Worm (Caenorhabditis elegans) whole organism, young adult: ENCODE measurements around the gene nsph-3.2.
A peak's percentile ranks its signal among the peaks of the same experiment; 100 is the strongest.

Experiments
- C06A6.2 ChIP-seq: fragments of 200-800 bp; sonication (Bioruptor generic); conservative IDR thresholded peaks from 2 replicates; pipeline ENCODE4 v1.3.6; 2022; ENCODE audit warnings: missing genetic modification characterization, missing compliant biosample characterization
- D2030.7 ChIP-seq: fragments of 200-800 bp; sonication (Bioruptor generic); IDR thresholded peaks from 2 replicates; pipeline ENCODE4 v1.3.6; 2022; ENCODE audit warnings: missing genetic modification reagents, missing genetic modification characterization, missing compliant biosample characterization
- F33H1.4 ChIP-seq: fragments of 200-800 bp; sonication (Bioruptor generic); IDR thresholded peaks from 2 replicates; pipeline ENCODE4 v1.3.6; 2022; ENCODE audit warnings: missing genetic modification reagents, missing genetic modification characterization, missing compliant biosample characterization
- F57A8.1 ChIP-seq: fragments of 200-800 bp; sonication (Bioruptor generic); optimal IDR thresholded peaks from 2 replicates; lab custom pipeline; 2018; ENCODE audit warnings: mild to moderate bottlenecking, missing genetic modification characterization, moderate library complexity, missing compliant biosample characterization
- K12H6.12 ChIP-seq: fragments of 200-800 bp; sonication (Bioruptor generic); optimal IDR thresholded peaks from 2 replicates; lab custom pipeline; 2018; ENCODE audit warnings: mild to moderate bottlenecking, missing genetic modification characterization, missing compliant biosample characterization
- T26A5.8 ChIP-seq: sonication (generic microtip); optimal IDR thresholded peaks from 2 replicates; lab custom pipeline; 2016; ENCODE audit warnings: missing genetic modification characterization, missing compliant biosample characterization
- Y53F4B.3 ChIP-seq: fragments of 200-800 bp; sonication (Bioruptor generic); IDR thresholded peaks from 2 replicates; pipeline ENCODE4 v1.3.6; 2022; ENCODE audit warnings: missing genetic modification reagents, missing genetic modification characterization, missing compliant biosample characterization
- Y56A3A.18 ChIP-seq: fragments of 200-800 bp; sonication (Bioruptor generic); IDR thresholded peaks from 2 replicates; pipeline ENCODE4 v1.3.6; 2022; ENCODE audit warnings: missing genetic modification reagents, missing genetic modification characterization, missing compliant biosample characterization
- Y67H2A.10 ChIP-seq: fragments of 200-800 bp; sonication (Bioruptor generic); conservative IDR thresholded peaks from 2 replicates; pipeline ENCODE4 v1.3.6; 2022; ENCODE audit warnings: missing genetic modification reagents, missing genetic modification characterization, missing compliant biosample characterization
- Y79H2A.3 ChIP-seq: fragments of 200-800 bp; sonication (Bioruptor generic); conservative IDR thresholded peaks from 2 replicates; pipeline ENCODE4 v1.3.6; 2022; ENCODE audit warnings: missing genetic modification reagents, missing genetic modification characterization, missing compliant biosample characterization
- Y95B8A.8 ChIP-seq: fragments of 200-800 bp; sonication (Bioruptor generic); IDR thresholded peaks from 2 replicates; pipeline ENCODE4 v1.3.6; 2022; ENCODE audit warnings: missing genetic modification reagents, missing genetic modification characterization, missing compliant biosample characterization
- cebp-2 ChIP-seq: fragments of 200-800 bp; sonication (Bioruptor generic); IDR thresholded peaks from 2 replicates; pipeline ENCODE4 v1.3.6; 2022; ENCODE audit warnings: missing genetic modification characterization, missing compliant biosample characterization
- ceh-100 ChIP-seq: fragments of 200-800 bp; sonication (Bioruptor generic); IDR thresholded peaks from 2 replicates; pipeline ENCODE4 v1.3.6; 2022; ENCODE audit warnings: missing genetic modification reagents, missing genetic modification characterization, missing compliant biosample characterization
- ceh-91 ChIP-seq: fragments of 200-800 bp; sonication (Bioruptor generic); IDR thresholded peaks from 2 replicates; pipeline ENCODE4 v1.3.6; 2022; ENCODE audit warnings: missing genetic modification reagents, missing genetic modification characterization, missing compliant biosample characterization
- efl-1 ChIP-seq: fragments of 150-350 bp; optimal IDR thresholded peaks from 2 replicates; lab custom pipeline; 2014; ENCODE audit warnings: missing biosample characterization, missing genetic modification reagents, missing genetic modification characterization
- egl-18 ChIP-seq: fragments of 200-800 bp; sonication (Bioruptor generic); IDR thresholded peaks from 2 replicates; pipeline ENCODE4 v1.3.6; 2022; ENCODE audit warnings: missing genetic modification reagents, missing genetic modification characterization, missing compliant biosample characterization
- egl-44 ChIP-seq: fragments of 200-800 bp; sonication (Bioruptor generic); IDR thresholded peaks from 2 replicates; pipeline ENCODE4 v1.3.6; 2022; ENCODE audit warnings: missing genetic modification reagents, missing genetic modification characterization, missing compliant biosample characterization
- egrh-3 ChIP-seq: fragments of 200-800 bp; sonication (Bioruptor generic); IDR thresholded peaks from 2 replicates; pipeline ENCODE4 v1.3.6; 2022; ENCODE audit warnings: missing genetic modification reagents, missing genetic modification characterization, missing compliant biosample characterization
- ekl-4 ChIP-seq: fragments of 200-800 bp; sonication (Bioruptor generic); IDR thresholded peaks from 2 replicates; pipeline ENCODE4 v1.3.6; 2022; ENCODE audit warnings: missing genetic modification reagents, missing genetic modification characterization, missing compliant biosample characterization
- him-1 ChIP-seq: sonication (generic microtip); optimal IDR thresholded peaks from 2 replicates; lab custom pipeline; 2016; ENCODE audit warnings: missing genotype, missing genetic modification reagents, missing genetic modification characterization, missing compliant biosample characterization
- hlh-12 ChIP-seq: sonication (generic microtip); optimal IDR thresholded peaks from 2 replicates; lab custom pipeline; 2016; ENCODE audit warnings: missing genetic modification characterization, missing compliant biosample characterization
- hlh-26 ChIP-seq: fragments of 200-800 bp; sonication (Bioruptor generic); conservative IDR thresholded peaks from 2 replicates; pipeline ENCODE4 v1.3.6; 2022; ENCODE audit warnings: missing genetic modification reagents, missing genetic modification characterization, missing compliant biosample characterization
- hmg-1.2 ChIP-seq: fragments of 200-800 bp; sonication (Bioruptor generic); IDR thresholded peaks from 2 replicates; pipeline ENCODE4 v1.3.6; 2022; ENCODE audit warnings: missing genetic modification reagents, missing genetic modification characterization, missing compliant biosample characterization
- let-526 ChIP-seq: fragments of 200-800 bp; sonication (Bioruptor generic); IDR thresholded peaks from 2 replicates; pipeline ENCODE4 v1.3.6; 2022; ENCODE audit warnings: missing genetic modification reagents, missing genetic modification characterization, missing compliant biosample characterization
- lin-40 ChIP-seq: sonication (generic microtip); optimal IDR thresholded peaks from 2 replicates; lab custom pipeline; 2016; ENCODE audit warnings: missing genetic modification characterization, mild to moderate bottlenecking, missing compliant biosample characterization, missing genotype, missing genetic modification reagents
- lin-54 ChIP-seq: fragments of 200-800 bp; sonication (Bioruptor generic); optimal IDR thresholded peaks from 2 replicates; lab custom pipeline; 2018; ENCODE audit warnings: mild to moderate bottlenecking, missing genetic modification characterization, missing compliant biosample characterization
- lsl-1 ChIP-seq: fragments of 200-800 bp; sonication (Bioruptor generic); optimal IDR thresholded peaks from 2 replicates; lab custom pipeline; 2018; ENCODE audit warnings: mild to moderate bottlenecking, missing genetic modification characterization, moderate library complexity, missing compliant biosample characterization
- madf-6 ChIP-seq: fragments of 200-800 bp; sonication (Bioruptor generic); IDR thresholded peaks from 2 replicates; pipeline ENCODE4 v1.3.6; 2022; ENCODE audit warnings: missing genetic modification reagents, missing genetic modification characterization, missing compliant biosample characterization
- mcd-1 ChIP-seq: fragments of 200-800 bp; sonication (Bioruptor generic); IDR thresholded peaks from 2 replicates; pipeline ENCODE4 v1.3.6; 2022; ENCODE audit warnings: missing genetic modification reagents, missing genetic modification characterization, missing compliant biosample characterization
- nhr-120 ChIP-seq: fragments of 200-800 bp; sonication (Bioruptor generic); IDR thresholded peaks from 2 replicates; pipeline ENCODE4 v1.3.6; 2022; ENCODE audit warnings: missing genetic modification characterization, missing compliant biosample characterization
- nhr-179 ChIP-seq: sonication (generic microtip); optimal IDR thresholded peaks from 2 replicates; lab custom pipeline; 2016; ENCODE audit warnings: mild to moderate bottlenecking, missing genetic modification characterization, missing compliant biosample characterization
- nhr-80 ChIP-seq: sonication (generic microtip); optimal IDR thresholded peaks from 2 replicates; lab custom pipeline; 2016; ENCODE audit warnings: missing genetic modification characterization, missing compliant biosample characterization
- pbrm-1 ChIP-seq: fragments of 200-800 bp; sonication (Bioruptor generic); IDR thresholded peaks from 2 replicates; pipeline ENCODE4 v1.3.6; 2022; ENCODE audit warnings: missing genetic modification reagents, missing genetic modification characterization, missing compliant biosample characterization
- rcor-1 ChIP-seq: fragments of 200-800 bp; sonication (Bioruptor generic); IDR thresholded peaks from 2 replicates; pipeline ENCODE4 v1.3.6; 2022; ENCODE audit warnings: missing genetic modification reagents, missing genetic modification characterization, missing compliant biosample characterization
- repo-1 ChIP-seq: sonication (generic microtip); optimal IDR thresholded peaks from 2 replicates; lab custom pipeline; 2017; ENCODE audit warnings: mild to moderate bottlenecking, missing genetic modification characterization, missing compliant biosample characterization
- sea-2 ChIP-seq: fragments of 200-800 bp; sonication (Bioruptor generic); IDR thresholded peaks from 2 replicates; pipeline ENCODE4 v1.3.6; 2022; ENCODE audit warnings: missing genetic modification characterization, missing compliant biosample characterization
- zfh-2 ChIP-seq: fragments of 200-800 bp; sonication (Bioruptor generic); conservative IDR thresholded peaks from 2 replicates; pipeline ENCODE4 v1.3.6; 2022; ENCODE audit warnings: missing genetic modification reagents, missing genetic modification characterization, missing compliant biosample characterization
- ztf-3 ChIP-seq: fragments of 200-800 bp; sonication (Bioruptor generic); optimal IDR thresholded peaks from 2 replicates; lab custom pipeline; 2018; ENCODE audit warnings: mild to moderate bottlenecking, missing genetic modification characterization, missing compliant biosample characterization
- ztf-6 ChIP-seq: fragments of 200-800 bp; sonication (Bioruptor generic); IDR thresholded peaks from 2 replicates; pipeline ENCODE4 v1.3.6; 2022; ENCODE audit warnings: missing genetic modification reagents, missing genetic modification characterization, missing compliant biosample characterization

The nsph-3.2 gene

ce11 chrIV:10128906-10129386, 16.3 kb downstream of the nsph-3.2 start, which contains the start of the genes gtbp-1 and K08F4.3 (continued):
- TF ChIP-seq egl-18 (GFP tag; lab: Robert Waterston, UW) (no peak), madf-6 (GFP tag; lab: Robert Waterston, UW) (peak; percentile 81), F33H1.4 (peak; percentile 91), him-1 (tag; lab: Kevin White, UChicago) (peak; percentile 33), D2030.7 (peak; percentile 65), C06A6.2 (no peak), mcd-1 (GFP tag; lab: Robert Waterston, UW) (peak; percentile 72), K12H6.12 (peak; percentile 23), lin-54 (GFP tag; lab: Kevin White, UChicago) (peak; percentile 94), F57A8.1 (GFP tag; lab: Kevin White, UChicago) (no peak), rcor-1 (peak; percentile 41; the same call in 1 of the 2 replicates), nhr-120 (GFP tag; lab: Robert Waterston, UW) (no peak), egrh-3 (GFP tag; lab: Robert Waterston, UW) (no peak), lin-40 (tag; lab: Kevin White, UChicago) (no peak), Y67H2A.10 (no peak), nhr-80 (tag; lab: Kevin White, UChicago) (peak; percentile 19), hmg-1.2 (GFP tag; lab: Robert Waterston, UW) (peak; percentile 80), Y53F4B.3 (no peak), egl-44 (GFP tag; lab: Robert Waterston, UW) (no peak), lsl-1 (GFP tag; lab: Kevin White, UChicago) (peak; percentile 59), ztf-6 (no peak), pbrm-1 (peak; percentile 50; the same call in 1 of the 2 replicates), Y95B8A.8 (0 out of 2 replicates have a peak, but pooled peaks have one; percentile 13), efl-1 (GFP tag; lab: Kevin White, UChicago) (peak; percentile 85)

DNA sequence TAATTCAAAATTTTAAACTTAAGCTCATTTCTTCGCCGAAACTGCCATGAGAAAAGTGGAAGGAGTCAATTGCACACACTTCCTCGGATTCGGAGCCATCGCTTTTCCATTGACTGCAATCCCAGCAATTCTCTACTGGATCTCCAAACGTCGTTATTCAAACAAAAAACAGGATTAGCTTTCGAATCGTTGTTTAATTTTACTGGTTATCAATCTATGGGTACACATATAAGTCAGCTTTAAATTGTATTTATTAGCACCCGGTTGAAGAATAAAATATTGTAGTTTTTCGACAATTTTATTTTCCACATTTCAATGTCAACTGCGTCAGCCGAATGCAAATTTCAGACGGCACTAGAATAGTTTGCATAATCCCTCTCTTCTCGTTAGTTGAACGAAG, 17.3 kb downstream of the nsph-3.2 start, which contains the start of gene glt-3:
Gene glt-3, plus strand, starts transcription at position 301 of the 400 bp plus-strand sequence.
- TF ChIP-seq cebp-2 (GFP tag; lab: Robert Waterston, UW): no peak
- no peak for TF ChIP-seq ztf-3 (GFP tag; lab: Kevin White, UChicago)
- no peak for TF ChIP-seq repo-1 (tag; lab: Kevin White, UChicago)

DNA sequence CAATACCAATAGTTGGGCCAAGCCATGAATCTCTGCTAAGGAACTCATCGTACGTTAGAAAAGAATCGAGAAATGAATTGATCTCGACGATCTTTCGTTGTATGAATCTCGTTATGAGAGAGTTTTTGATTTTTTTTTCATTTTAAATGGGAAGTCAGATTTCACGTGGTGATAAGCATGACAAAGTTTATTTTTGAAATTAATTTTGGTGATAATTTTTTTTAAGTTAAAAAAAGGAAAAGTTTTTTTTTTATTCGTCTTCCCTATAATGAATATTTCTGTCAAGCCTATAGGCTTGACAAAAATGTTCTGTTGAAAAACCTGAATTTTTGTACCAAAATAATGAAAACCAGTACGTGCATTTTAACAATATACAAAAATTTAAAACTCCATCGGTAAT, 23.1 kb downstream of the nsph-3.2 start, which contains the start of gene K08F4.5:
Gene K08F4.5, minus strand, starts transcription at position 101 of the 400 bp plus-strand sequence.
- no peak for TF ChIP-seq sea-2 (GFP tag; lab: Robert Waterston, UW)
- TF ChIP-seq ceh-100 (GFP tag; lab: Robert Waterston, UW): no peak
- TF ChIP-seq hlh-26 (GFP tag; lab: Robert Waterston, UW): no peak
- TF ChIP-seq nhr-179 (tag; lab: Kevin White, UChicago): no peak
- no peak for TF ChIP-seq ceh-91 (GFP tag; lab: Robert Waterston, UW)
- no peak for TF ChIP-seq Y53F4B.3
- TF ChIP-seq ekl-4: no peak
- no peak for TF ChIP-seq zfh-2 (GFP tag; lab: Robert Waterston, UW)
- TF ChIP-seq T26A5.8: no peak
- TF ChIP-seq madf-6 (GFP tag; lab: Robert Waterston, UW): no peak
- TF ChIP-seq let-526 (GFP tag; lab: Robert Waterston, UW): no peak
- TF ChIP-seq Y56A3A.18 (GFP tag; lab: Robert Waterston, UW): no peak
- no peak for TF ChIP-seq hlh-12 (tag; lab: Kevin White, UChicago)
- no peak for TF ChIP-seq Y79H2A.3
